Fruit fly (Drosophila melanogaster): ENCODE results near the gene CG34452.

- TF ChIP-seq insv (optimal IDR thresholded peaks at IDR 0.05) (no peak), h (optimal IDR thresholded peaks at IDR 0.05) (no peak), Sin3A (optimal IDR thresholded peaks at IDR 0.05) (no peak), Myc (optimal IDR thresholded peaks at IDR 0.05) (no peak), psq (optimal IDR thresholded peaks at IDR 0.05) (no peak), ttk (optimal IDR thresholded peaks at IDR 0.05) (no peak)
These were observed 12.6 kb downstream of the CG34452 start for dm6 chr3L:15675111-15675510.
